Worm (Caenorhabditis elegans) whole organism, L4 larva: ENCODE results near the gene ZK105.13.
A peak's percentile ranks its signal among the peaks of the same experiment; 100 is the strongest.

Experiments used
- F44E2.7 ChIP-seq: fragments of 200-800 bp; sonication (Bioruptor generic); IDR thresholded peaks from 2 replicates; pipeline ENCODE4 v2.1.2; 2022; ENCODE audit warnings: missing genetic modification characterization, missing compliant biosample characterization
- F49E8.2 ChIP-seq: sonication (generic microtip); optimal IDR thresholded peaks from 2 replicates; lab custom pipeline; 2016; ENCODE audit warnings: missing compliant biosample characterization, mild to moderate bottlenecking, missing genetic modification characterization, borderline replicate concordance
- Y105C5A.15 ChIP-seq: fragments of 200-800 bp; sonication (Bioruptor generic); IDR thresholded peaks from 2 replicates; pipeline ENCODE4 v1.3.6; 2022; ENCODE audit warnings: missing genetic modification characterization, missing compliant biosample characterization
- Y48G9A.11 ChIP-seq: fragments of 200-800 bp; sonication (Bioruptor generic); IDR thresholded peaks from 2 replicates; pipeline ENCODE4 v1.3.6; 2022; ENCODE audit warnings: missing genetic modification reagents, missing genetic modification characterization, missing compliant biosample characterization
- Y5F2A.4 ChIP-seq: fragments of 200-800 bp; sonication (Bioruptor generic); optimal IDR thresholded peaks from 2 replicates; lab custom pipeline; 2018; ENCODE audit warnings: mild to moderate bottlenecking, missing genetic modification characterization, missing compliant biosample characterization
- aly-2 ChIP-seq: sonication (generic microtip); optimal IDR thresholded peaks from 2 replicates; lab custom pipeline; 2018; ENCODE audit warnings: missing biosample characterization, missing genetic modification characterization
- ama-1 ChIP-seq: fragments of 150-350 bp; optimal IDR thresholded peaks from 2 replicates; lab custom pipeline; 2014; ENCODE audit warnings: inconsistent platforms, mixed read lengths
- ceh-28 ChIP-seq: fragments of 150-350 bp; optimal IDR thresholded peaks from 2 replicates; lab custom pipeline; 2014; ENCODE audit warnings: missing biosample characterization, missing genetic modification reagents, missing genetic modification characterization
- ceh-44 ChIP-seq: fragments of 200-800 bp; sonication (Bioruptor generic); IDR thresholded peaks from 2 replicates; pipeline ENCODE4 v1.3.6; 2022; ENCODE audit warnings: missing genetic modification reagents, missing genetic modification characterization, missing compliant biosample characterization
- daf-16 ChIP-seq, 3 experiments: sonication (generic microtip); optimal IDR thresholded peaks; 2 replicates each; lab custom pipeline; 2016 to 2017; ENCODE audit warnings: missing genetic modification characterization in 3 of 3, missing genetic modification reagents in 3 of 3, mild to moderate bottlenecking in 2 of 3, missing compliant biosample characterization in 2 of 3, missing biosample characterization in 1 of 3, moderate library complexity in 1 of 3
- dmd-6 ChIP-seq: fragments of 200-800 bp; sonication (Bioruptor generic); IDR thresholded peaks from 2 replicates; pipeline ENCODE4 v1.3.6; 2022; ENCODE audit warnings: missing genetic modification reagents, missing genetic modification characterization, missing compliant biosample characterization
- dmd-8 ChIP-seq: fragments of 200-800 bp; sonication (Bioruptor generic); IDR thresholded peaks from 2 replicates; pipeline ENCODE4 v1.3.6; 2022; ENCODE audit warnings: missing genetic modification characterization, missing compliant biosample characterization
- dpl-1 ChIP-seq: fragments of 150-350 bp; optimal IDR thresholded peaks from 2 replicates; lab custom pipeline; 2014; ENCODE audit warnings: missing biosample characterization, missing genetic modification reagents, missing genetic modification characterization
- dve-1 ChIP-seq: sonication (generic microtip); optimal IDR thresholded peaks from 2 replicates; lab custom pipeline; 2017; ENCODE audit warnings: antibody characterized with exemption, mild to moderate bottlenecking, missing genetic modification characterization, missing compliant biosample characterization; ENCODE audit not compliant: insufficient read depth
- egl-27 ChIP-seq: sonication (generic microtip); optimal IDR thresholded peaks from 3 replicates; lab custom pipeline; 2017; ENCODE audit warnings: missing biosample characterization, missing genetic modification reagents, missing genetic modification characterization
- egl-43 ChIP-seq: fragments of 200-800 bp; sonication (Bioruptor generic); IDR thresholded peaks from 2 replicates; pipeline ENCODE4 v1.3.6; 2022; ENCODE audit warnings: missing genetic modification reagents, missing genetic modification characterization, missing compliant biosample characterization
- fos-1 ChIP-seq: fragments of 150-350 bp; optimal IDR thresholded peaks from 2 replicates; lab custom pipeline; 2014; ENCODE audit warnings: missing biosample characterization, missing genetic modification characterization
- hmg-1.1 ChIP-seq: fragments of 200-800 bp; sonication (Bioruptor generic); IDR thresholded peaks from 2 replicates; pipeline ENCODE4 v1.3.6; 2022; ENCODE audit warnings: missing genetic modification reagents, missing genetic modification characterization, missing compliant biosample characterization
- lim-7 ChIP-seq: fragments of 200-800 bp; sonication (Bioruptor generic); IDR thresholded peaks from 2 replicates; pipeline ENCODE4 v1.3.6; 2022; ENCODE audit warnings: missing genetic modification characterization, missing compliant biosample characterization
- lin-15B ChIP-seq: fragments of 150-350 bp; sonication (generic microtip); optimal IDR thresholded peaks from 3 replicates; lab custom pipeline; 2014; ENCODE audit warnings: missing biosample characterization, missing genetic modification characterization
- lin-39 ChIP-seq: fragments of 150-350 bp; optimal IDR thresholded peaks from 2 replicates; lab custom pipeline; 2014; ENCODE audit warnings: missing biosample characterization, missing genetic modification reagents, missing genetic modification characterization
- lir-3 ChIP-seq: sonication (generic microtip); optimal IDR thresholded peaks from 2 replicates; lab custom pipeline; 2016; ENCODE audit warnings: mild to moderate bottlenecking, missing genetic modification characterization, missing compliant biosample characterization
- lsy-2 ChIP-seq, 2 experiments: fragments of 150-350 bp in 1 of 2; sonication (generic microtip) in 1 of 2; optimal IDR thresholded peaks; 2 replicates each; lab custom pipeline; 2014 to 2017; ENCODE audit warnings: missing biosample characterization in 2 of 2, missing genetic modification characterization in 2 of 2
- madf-5 ChIP-seq, 2 experiments: fragments of 200-800 bp; sonication (Bioruptor generic); IDR thresholded peaks; 2 replicates each; pipeline ENCODE4 v1.3.6; 2022; ENCODE audit warnings: missing compliant biosample characterization in 2 of 2, missing genetic modification characterization in 2 of 2
- madf-9 ChIP-seq: fragments of 200-800 bp; sonication (Bioruptor generic); conservative IDR thresholded peaks from 2 replicates; pipeline ENCODE4 v1.3.6; 2022; ENCODE audit warnings: missing genetic modification reagents, missing genetic modification characterization, missing compliant biosample characterization
- mdt-29 ChIP-seq: fragments of 200-800 bp; sonication (Bioruptor generic); IDR thresholded peaks from 2 replicates; pipeline ENCODE4 v1.3.6; 2022; ENCODE audit warnings: missing genetic modification reagents, missing genetic modification characterization, missing compliant biosample characterization
- mes-2 ChIP-seq: sonication (generic microtip); optimal IDR thresholded peaks from 2 replicates; lab custom pipeline; 2016; ENCODE audit warnings: missing genotype, mild to moderate bottlenecking, missing genetic modification characterization, missing compliant biosample characterization; ENCODE audit not compliant: poor library complexity, severe bottlenecking
- mxl-3 ChIP-seq: fragments of 200-800 bp; sonication (Bioruptor generic); optimal IDR thresholded peaks from 2 replicates; lab custom pipeline; 2018; ENCODE audit warnings: mild to moderate bottlenecking, missing genetic modification characterization, missing compliant biosample characterization
- nhr-11 ChIP-seq: fragments of 150-350 bp; optimal IDR thresholded peaks from 2 replicates; lab custom pipeline; 2014; ENCODE audit warnings: missing biosample characterization, missing genetic modification characterization
- nhr-111 ChIP-seq: fragments of 200-800 bp; sonication (Bioruptor generic); optimal IDR thresholded peaks from 2 replicates; lab custom pipeline; 2018; ENCODE audit warnings: mild to moderate bottlenecking, missing genetic modification characterization, missing compliant biosample characterization
- nhr-41 ChIP-seq: fragments of 200-800 bp; sonication (Bioruptor generic); IDR thresholded peaks from 2 replicates; pipeline ENCODE4 v1.3.6; 2022; ENCODE audit warnings: missing genetic modification reagents, missing genetic modification characterization, missing compliant biosample characterization
- nhr-42 ChIP-seq: fragments of 200-800 bp; sonication (Bioruptor generic); IDR thresholded peaks from 2 replicates; pipeline ENCODE4 v1.3.6; 2022; ENCODE audit warnings: missing genetic modification characterization, missing compliant biosample characterization
- nhr-6 ChIP-seq: fragments of 150-350 bp; optimal IDR thresholded peaks from 2 replicates; lab custom pipeline; 2014; ENCODE audit warnings: missing biosample characterization, missing genetic modification characterization
- nhr-76 ChIP-seq: fragments of 150-350 bp; optimal IDR thresholded peaks from 2 replicates; lab custom pipeline; 2014; ENCODE audit warnings: missing biosample characterization, missing genetic modification characterization
- pha-4 ChIP-seq, 2 experiments: fragments of 150-350 bp in 1 of 2; fragments of 200-800 bp in 1 of 2; sonication (Bioruptor generic) in 1 of 2; IDR thresholded peaks in 1 of 2; optimal IDR thresholded peaks in 1 of 2; 2 replicates each; pipeline versions ENCODE4 v1.3.6 to Lab custom; 2014 to 2022; ENCODE audit warnings: missing genetic modification characterization in 2 of 2, missing genetic modification reagents in 2 of 2, missing biosample characterization in 1 of 2, missing compliant biosample characterization in 1 of 2
- php-3 ChIP-seq: fragments of 200-800 bp; sonication (Bioruptor generic); IDR thresholded peaks from 2 replicates; pipeline ENCODE4 v1.3.6; 2022; ENCODE audit warnings: missing genetic modification reagents, missing genetic modification characterization, missing compliant biosample characterization
- pqm-1 ChIP-seq: sonication (generic microtip); optimal IDR thresholded peaks from 2 replicates; lab custom pipeline; 2017; ENCODE audit warnings: missing biosample characterization, missing genetic modification characterization
- saeg-2 ChIP-seq: fragments of 200-800 bp; sonication (Bioruptor generic); IDR thresholded peaks from 2 replicates; pipeline ENCODE4 v1.3.6; 2022; ENCODE audit warnings: missing genetic modification reagents, missing genetic modification characterization, missing compliant biosample characterization
- spr-1 ChIP-seq: sonication (generic microtip); optimal IDR thresholded peaks from 2 replicates; lab custom pipeline; 2016; ENCODE audit warnings: mild to moderate bottlenecking, missing genetic modification characterization, missing compliant biosample characterization
- tag-97 ChIP-seq: fragments of 200-800 bp; sonication (Bioruptor generic); IDR thresholded peaks from 2 replicates; pipeline ENCODE4 v1.3.6; 2022; ENCODE audit warnings: missing genetic modification characterization, missing compliant biosample characterization
- vab-7 ChIP-seq: fragments of 200-800 bp; sonication (Bioruptor generic); IDR thresholded peaks from 2 replicates; pipeline ENCODE4 v1.3.6; 2022; ENCODE audit warnings: missing genetic modification reagents, missing genetic modification characterization, missing compliant biosample characterization
- ztf-7 ChIP-seq: fragments of 150-350 bp; optimal IDR thresholded peaks from 2 replicates; lab custom pipeline; 2014; ENCODE audit warnings: missing biosample characterization, missing genetic modification characterization

ZK105.13 gene

DNA sequence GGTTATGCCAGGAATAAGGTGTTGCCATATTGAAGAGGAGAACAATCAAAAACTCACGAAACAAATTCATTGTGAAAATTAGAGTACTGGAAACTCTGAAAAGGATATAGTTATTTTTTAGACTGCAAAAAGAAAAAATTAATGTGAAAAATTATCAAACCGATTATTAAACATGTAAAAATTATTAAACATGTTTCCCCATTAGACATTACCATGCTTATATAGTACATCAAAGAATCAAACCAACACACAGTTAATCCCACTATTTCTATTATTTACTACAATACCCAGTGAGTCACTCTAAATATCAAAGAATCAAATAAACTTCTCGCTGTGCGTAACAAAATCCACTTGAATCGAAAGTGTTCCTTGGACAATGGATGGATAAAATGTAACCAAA lies at the start of gene ZK105.13:
Gene ZK105.13, minus strand, starts transcription at position 101 of the 400 bp plus-strand sequence.
- TF ChIP-seq lin-15B (tag; lab: Kevin White, UChicago) (no peak), Y5F2A.4 (no peak), nhr-6 (tag; lab: Kevin White, UChicago) (no peak), aly-2 (tag; lab: Kevin White, UChicago) (no peak), egl-27 (tag; lab: Kevin White, UChicago) (no peak), Y48G9A.11 (no peak), lir-3 (tag; lab: Kevin White, UChicago) (no peak), lsy-2 (tag; optimal IDR thresholded peaks at IDR 0.05; lab: Kevin White, UChicago) (no peak)

- TF ChIP-seq aly-2 (tag; lab: Kevin White, UChicago) (no peak), mdt-29 (GFP tag; lab: Robert Waterston, UW) (0 out of 2 replicates have a peak, but pooled peaks have one; percentile 20)
- TF ChIP-seq, all 104 proteins: peak for 1
These were observed 48.9 kb upstream of the ZK105.13 start for ce11 chrV:7761906-7762305.

ce11 chrV:7760174-7760573 lies 47.2 kb upstream of the ZK105.13 start, which contains the start of gene hint-3:
hint-3 (plus strand) TSS chrV:7760474.
- TF ChIP-seq ceh-28 (tag; lab: Kevin White, UChicago) (no peak), dve-1 (tag; lab: Kevin White, UChicago) (peak; percentile 13), php-3 (GFP tag; lab: Robert Waterston, UW) (0 out of 2 replicates have a peak, but pooled peaks have one; percentile 25), nhr-41 (GFP tag; lab: Robert Waterston, UW) (no peak), madf-9 (GFP tag; lab: Robert Waterston, UW) (no peak), hmg-1.1 (no peak), madf-5 (GFP tag; IDR thresholded peaks at IDR 0.05; lab: Robert Waterston, UW) (no peak), nhr-111 (GFP tag; lab: Kevin White, UChicago) (no peak), Y5F2A.4 (no peak), ceh-44 (GFP tag; lab: Robert Waterston, UW) (no peak), F44E2.7 (no peak), nhr-42 (GFP tag; lab: Robert Waterston, UW) (no peak), egl-43 (GFP tag; lab: Robert Waterston, UW) (no peak), dmd-6 (GFP tag; lab: Robert Waterston, UW) (peak; percentile 32; the same call in 1 of the 2 replicates), spr-1 (no peak), ama-1 (lab: Kevin White, UChicago) (no peak), Y48G9A.11 (no peak), lin-39 (no peak), mes-2 (no peak), daf-16 (GFP tag; optimal IDR thresholded peaks at IDR 0.05; lab: Kevin White, UChicago) (no peak), daf-16 (tag; optimal IDR thresholded peaks at IDR 0.05; lab: Kevin White, UChicago) (peak; percentile 64), lim-7 (GFP tag; lab: Robert Waterston, UW) (no peak), saeg-2 (GFP tag; lab: Robert Waterston, UW) (no peak), vab-7 (GFP tag; lab: Robert Waterston, UW) (no peak), pqm-1 (tag; lab: Kevin White, UChicago) (peak; percentile 28), dpl-1 (GFP tag; lab: Kevin White, UChicago) (no peak), mxl-3 (GFP tag; lab: Kevin White, UChicago) (no peak), nhr-11 (no peak), ztf-7 (tag; lab: Kevin White, UChicago) (peak; percentile 20), nhr-76 (no peak), lin-15B (tag; lab: Kevin White, UChicago) (no peak), pha-4 (GFP tag; IDR thresholded peaks at IDR 0.05; lab: Robert Waterston, UW) (no peak), pha-4 (tag; optimal IDR thresholded peaks at IDR 0.05; lab: Kevin White, UChicago) (no peak), dmd-8 (GFP tag; lab: Robert Waterston, UW) (no peak), fos-1 (tag; lab: Kevin White, UChicago) (no peak), Y105C5A.15 (GFP tag; lab: Robert Waterston, UW) (no peak), F49E8.2 (no peak), tag-97 (GFP tag; lab: Robert Waterston, UW) (no peak)
